Worm (Caenorhabditis elegans) whole organism, L2 larva: ENCODE results near the gene Y17G9B.5.
A peak's percentile ranks its signal among the peaks of the same experiment; 100 is the strongest.

ENCODE experiments used
- C34F6.9 ChIP-seq: fragments of 150-350 bp; optimal IDR thresholded peaks from 2 replicates; lab custom pipeline; 2014; ENCODE audit warnings: missing biosample characterization, missing genetic modification characterization
- F13H6.1 ChIP-seq: sonication (generic microtip); optimal IDR thresholded peaks from 2 replicates; lab custom pipeline; 2016; ENCODE audit warnings: missing genetic modification characterization, missing compliant biosample characterization
- R02D3.7 ChIP-seq: fragments of 150-350 bp; optimal IDR thresholded peaks from 2 replicates; lab custom pipeline; 2014; ENCODE audit warnings: missing biosample characterization, missing genetic modification characterization
- Y55F3AM.14 ChIP-seq: fragments of 200-800 bp; sonication (Bioruptor generic); optimal IDR thresholded peaks from 2 replicates; lab custom pipeline; 2018; ENCODE audit warnings: mild to moderate bottlenecking, missing genetic modification characterization, missing compliant biosample characterization
- ZK546.5 ChIP-seq: sonication (generic microtip); optimal IDR thresholded peaks from 2 replicates; lab custom pipeline; 2017; ENCODE audit warnings: missing biosample characterization, missing genetic modification characterization
- alr-1 ChIP-seq: fragments of 150-350 bp; optimal IDR thresholded peaks from 2 replicates; lab custom pipeline; 2014; ENCODE audit warnings: missing biosample characterization, missing genetic modification characterization
- aly-2 ChIP-seq: fragments of 150-350 bp; optimal IDR thresholded peaks from 2 replicates; lab custom pipeline; 2014; ENCODE audit warnings: missing biosample characterization, missing genetic modification characterization
- ama-1 ChIP-seq: fragments of 150-350 bp; optimal IDR thresholded peaks from 2 replicates; lab custom pipeline; 2018; ENCODE audit warnings: inconsistent platforms
- blmp-1 ChIP-seq: sonication (generic microtip); optimal IDR thresholded peaks from 2 replicates; lab custom pipeline; 2017; ENCODE audit warnings: missing genetic modification characterization, mild to moderate bottlenecking, missing compliant biosample characterization, antibody characterized with exemption, moderate library complexity; ENCODE audit not compliant: insufficient read depth
- ceh-16 ChIP-seq: fragments of 150-350 bp; optimal IDR thresholded peaks from 2 replicates; lab custom pipeline; 2014; ENCODE audit warnings: missing biosample characterization, missing genetic modification characterization
- ceh-82 ChIP-seq: fragments of 150-350 bp; optimal IDR thresholded peaks from 2 replicates; lab custom pipeline; 2014; ENCODE audit warnings: missing biosample characterization, missing genetic modification characterization
- crh-2 ChIP-seq: sonication (generic microtip); optimal IDR thresholded peaks from 2 replicates; lab custom pipeline; 2017; ENCODE audit warnings: missing biosample characterization, missing genetic modification characterization
- dmd-4 ChIP-seq: sonication (generic microtip); optimal IDR thresholded peaks from 2 replicates; lab custom pipeline; 2017; ENCODE audit warnings: missing biosample characterization, missing genetic modification characterization
- egl-27 ChIP-seq: sonication (generic microtip); optimal IDR thresholded peaks from 3 replicates; lab custom pipeline; 2017; ENCODE audit warnings: missing biosample characterization, missing genetic modification reagents, missing genetic modification characterization
- elt-1 ChIP-seq: fragments of 150-350 bp; optimal IDR thresholded peaks from 2 replicates; lab custom pipeline; 2014; ENCODE audit warnings: missing biosample characterization, missing genetic modification characterization
- elt-3 ChIP-seq: sonication (generic microtip); optimal IDR thresholded peaks from 2 replicates; lab custom pipeline; 2017; ENCODE audit warnings: missing biosample characterization, missing genetic modification characterization
- fos-1 ChIP-seq: fragments of 150-350 bp; optimal IDR thresholded peaks from 2 replicates; lab custom pipeline; 2014; ENCODE audit warnings: missing biosample characterization, missing genetic modification characterization
- gmeb-1 ChIP-seq: fragments of 150-350 bp; optimal IDR thresholded peaks from 2 replicates; lab custom pipeline; 2014; ENCODE audit warnings: missing biosample characterization, missing genetic modification characterization
- lin-11 ChIP-seq: fragments of 150-350 bp; sonication (generic microtip); optimal IDR thresholded peaks from 2 replicates; lab custom pipeline; 2014; ENCODE audit warnings: missing biosample characterization, missing genetic modification characterization, inconsistent platforms, mixed read lengths
- lin-13 ChIP-seq: fragments of 150-350 bp; optimal IDR thresholded peaks from 2 replicates; lab custom pipeline; 2014; ENCODE audit warnings: missing biosample characterization, missing genetic modification reagents, missing genetic modification characterization
- lin-39 ChIP-seq: fragments of 150-350 bp; optimal IDR thresholded peaks from 2 replicates; lab custom pipeline; 2014; ENCODE audit warnings: missing biosample characterization, missing genetic modification reagents, missing genetic modification characterization
- lsy-2 ChIP-seq, 2 experiments: fragments of 150-350 bp in 1 of 2; sonication (generic microtip) in 1 of 2; optimal IDR thresholded peaks; 2 replicates each; lab custom pipeline; 2014 to 2017; ENCODE audit warnings: missing biosample characterization in 2 of 2, missing genetic modification characterization in 2 of 2
- mab-5 ChIP-seq: fragments of 150-350 bp; optimal IDR thresholded peaks from 2 replicates; lab custom pipeline; 2014; ENCODE audit warnings: missing biosample characterization, missing genetic modification characterization
- mbf-1 ChIP-seq: sonication (generic microtip); optimal IDR thresholded peaks from 2 replicates; lab custom pipeline; 2017; ENCODE audit warnings: missing biosample characterization, missing genetic modification characterization
- mdl-1 ChIP-seq, 2 experiments: fragments of 150-350 bp in 1 of 2; sonication (generic microtip) in 1 of 2; optimal IDR thresholded peaks; 2 replicates each; lab custom pipeline; 2017; ENCODE audit warnings: missing biosample characterization in 2 of 2, missing genetic modification characterization in 2 of 2
- nhr-10 ChIP-seq: sonication (generic microtip); optimal IDR thresholded peaks from 2 replicates; lab custom pipeline; 2017; ENCODE audit warnings: missing biosample characterization, missing genetic modification characterization
- nhr-11 ChIP-seq: fragments of 150-350 bp; optimal IDR thresholded peaks from 2 replicates; lab custom pipeline; 2014; ENCODE audit warnings: missing biosample characterization, missing genetic modification characterization
- nhr-12 ChIP-seq: fragments of 150-350 bp; optimal IDR thresholded peaks from 2 replicates; lab custom pipeline; 2014; ENCODE audit warnings: missing biosample characterization, missing genetic modification characterization
- nhr-129 ChIP-seq: fragments of 150-350 bp; optimal IDR thresholded peaks from 2 replicates; lab custom pipeline; 2014; ENCODE audit warnings: missing biosample characterization, missing genetic modification characterization
- nhr-21 ChIP-seq: fragments of 150-350 bp; optimal IDR thresholded peaks from 2 replicates; lab custom pipeline; 2014; ENCODE audit warnings: missing biosample characterization, missing genetic modification characterization
- nhr-23 ChIP-seq: fragments of 150-350 bp; optimal IDR thresholded peaks from 2 replicates; lab custom pipeline; 2014; ENCODE audit warnings: missing biosample characterization, missing genetic modification reagents, missing genetic modification characterization
- nhr-237 ChIP-seq: fragments of 150-350 bp; optimal IDR thresholded peaks from 2 replicates; lab custom pipeline; 2014; ENCODE audit warnings: missing biosample characterization, missing genetic modification characterization
- nhr-25 ChIP-seq: fragments of 150-350 bp; sonication (generic microtip); optimal IDR thresholded peaks from 3 replicates; lab custom pipeline; 2014; ENCODE audit warnings: missing biosample characterization, missing genetic modification characterization
- nhr-6 ChIP-seq: fragments of 150-350 bp; optimal IDR thresholded peaks from 2 replicates; lab custom pipeline; 2014; ENCODE audit warnings: missing biosample characterization, missing genetic modification characterization
- nhr-77 ChIP-seq: fragments of 150-350 bp; optimal IDR thresholded peaks from 2 replicates; lab custom pipeline; 2014; ENCODE audit warnings: missing biosample characterization, missing genetic modification characterization
- peb-1 ChIP-seq: fragments of 150-350 bp; optimal IDR thresholded peaks from 2 replicates; lab custom pipeline; 2014; ENCODE audit warnings: missing biosample characterization, missing genetic modification characterization
- sem-4 ChIP-seq: fragments of 150-350 bp; optimal IDR thresholded peaks from 2 replicates; lab custom pipeline; 2014; ENCODE audit warnings: missing biosample characterization, missing genetic modification reagents, missing genetic modification characterization
- skn-1 ChIP-seq: sonication (generic microtip); optimal IDR thresholded peaks from 2 replicates; lab custom pipeline; 2017; ENCODE audit warnings: missing biosample characterization, missing genetic modification characterization
- sma-3 ChIP-seq: sonication (generic microtip); optimal IDR thresholded peaks from 2 replicates; lab custom pipeline; 2016; ENCODE audit warnings: missing genetic modification reagents, missing genetic modification characterization, missing compliant biosample characterization
- sma-9 ChIP-seq, 2 experiments: fragments of 150-350 bp in 1 of 2; sonication (generic microtip) in 1 of 2; optimal IDR thresholded peaks; 2 replicates each; lab custom pipeline; 2014 to 2016; ENCODE audit warnings: missing genetic modification characterization in 2 of 2, mild to moderate bottlenecking in 1 of 2, missing biosample characterization in 1 of 2, missing compliant biosample characterization in 1 of 2, missing genetic modification reagents in 1 of 2, moderate library complexity in 1 of 2
- snpc-4 ChIP-seq: fragments of 150-350 bp; optimal IDR thresholded peaks from 2 replicates; lab custom pipeline; 2014; ENCODE audit warnings: missing biosample characterization, missing genetic modification characterization
- unc-39 ChIP-seq: fragments of 150-350 bp; optimal IDR thresholded peaks from 2 replicates; lab custom pipeline; 2014; ENCODE audit warnings: missing biosample characterization, missing genetic modification characterization
- unc-55 ChIP-seq: fragments of 150-350 bp; sonication (generic microtip); optimal IDR thresholded peaks from 3 replicates; lab custom pipeline; 2014; ENCODE audit warnings: missing biosample characterization, missing genetic modification reagents, missing genetic modification characterization
- unc-62 ChIP-seq: fragments of 150-350 bp; optimal IDR thresholded peaks from 2 replicates; lab custom pipeline; 2014; ENCODE audit warnings: missing biosample characterization, missing genetic modification reagents, missing genetic modification characterization
- zag-1 ChIP-seq: fragments of 150-350 bp; optimal IDR thresholded peaks from 2 replicates; lab custom pipeline; 2014; ENCODE audit warnings: missing biosample characterization, missing genetic modification characterization
- ztf-1 ChIP-seq: fragments of 200-800 bp; sonication (Bioruptor generic); conservative IDR thresholded peaks from 2 replicates; pipeline ENCODE4 v1.3.6; 2022; ENCODE audit warnings: missing genetic modification characterization, missing compliant biosample characterization
- ztf-11 ChIP-seq: sonication (generic microtip); optimal IDR thresholded peaks from 2 replicates; lab custom pipeline; 2017; ENCODE audit warnings: missing biosample characterization, missing genetic modification characterization
- ztf-4 ChIP-seq: fragments of 150-350 bp; optimal IDR thresholded peaks from 2 replicates; lab custom pipeline; 2014; ENCODE audit warnings: missing biosample characterization, missing genetic modification characterization

Y17G9B.5 gene

ce11 chrIV:4749728-4750278 is at the start of gene Y17G9B.5, which contains the start of gene rpl-20:
Gene Y17G9B.5 (plus strand): TSS chrIV:4750240.
Gene rpl-20 (minus strand): TSS chrIV:4749778.
- TF ChIP-seq unc-62 (GFP tag; lab: Kevin White, UChicago): peak; percentile 100
- peak; percentile 99 for TF ChIP-seq nhr-129
- peak; percentile 98 for TF ChIP-seq lin-11 (tag; lab: Kevin White, UChicago)
- peak; percentile 74 for TF ChIP-seq ztf-11 (tag; lab: Kevin White, UChicago)
- peak; percentile 84; the same call in 1 of the 2 replicates for TF ChIP-seq ztf-1 (GFP tag; lab: Robert Waterston, UW)
- peak; percentile 100 for TF ChIP-seq crh-2 (tag; lab: Kevin White, UChicago)
- peak; percentile 97 for TF ChIP-seq alr-1 (tag; lab: Kevin White, UChicago)
- peak; percentile 94 for TF ChIP-seq ZK546.5
- peak; percentile 98 for TF ChIP-seq mab-5
- peak; percentile 83 for TF ChIP-seq nhr-12 (tag; lab: Kevin White, UChicago)
- TF ChIP-seq fos-1 (tag; lab: Kevin White, UChicago): peak; percentile 100
- TF ChIP-seq nhr-11: peak; percentile 85
- TF ChIP-seq aly-2: no peak
- peak; percentile 100 for TF ChIP-seq R02D3.7
- TF ChIP-seq ztf-4 (tag; lab: Kevin White, UChicago): peak; percentile 100
- peak; percentile 94 for TF ChIP-seq lin-39 (tag; lab: Kevin White, UChicago)
- peak; percentile 95 for TF ChIP-seq snpc-4 (tag; lab: Kevin White, UChicago)
- no peak for TF ChIP-seq peb-1 (tag; lab: Kevin White, UChicago)
- TF ChIP-seq dmd-4 (tag; lab: Kevin White, UChicago): peak; percentile 84
- TF ChIP-seq lsy-2 (tag; optimal IDR thresholded peaks at IDR 0.05; lab: Kevin White, UChicago): peak; percentile 100
- peak; percentile 100 for TF ChIP-seq sma-9 (GFP tag; optimal IDR thresholded peaks at IDR 0.05; lab: Kevin White, UChicago)
- TF ChIP-seq sma-9 (tag; optimal IDR thresholded peaks at IDR 0.05; lab: Kevin White, UChicago): no peak
- TF ChIP-seq mbf-1: peak; percentile 71
- TF ChIP-seq nhr-237 (tag; lab: Kevin White, UChicago): peak; percentile 94
- peak; percentile 95 for TF ChIP-seq ama-1 (lab: Kevin White, UChicago)
- TF ChIP-seq nhr-21 (tag; lab: Kevin White, UChicago): peak; percentile 100
- no peak for TF ChIP-seq nhr-23 (tag; lab: Kevin White, UChicago)
- peak; percentile 54 to 94 for TF ChIP-seq mdl-1 (tag; optimal IDR thresholded peaks at IDR 0.05; lab: Kevin White, UChicago)
- TF ChIP-seq ceh-16: peak; percentile 99
- TF ChIP-seq unc-39 (tag; lab: Kevin White, UChicago): peak; percentile 77
- peak; percentile 99 for TF ChIP-seq lin-13
- TF ChIP-seq sem-4: peak; percentile 100
- peak; percentile 98 for TF ChIP-seq gmeb-1
- TF ChIP-seq zag-1 (tag; lab: Kevin White, UChicago): peak; percentile 98
- TF ChIP-seq nhr-10: peak; percentile 96
- peak; percentile 100 for TF ChIP-seq C34F6.9 (tag; lab: Kevin White, UChicago)
- no peak for TF ChIP-seq elt-3 (tag; lab: Kevin White, UChicago)
- peak; percentile 100 for TF ChIP-seq F13H6.1
- TF ChIP-seq nhr-77 (tag; lab: Kevin White, UChicago): peak; percentile 95
- peak; percentile 100 for TF ChIP-seq sma-3
- peak; percentile 52 for TF ChIP-seq elt-1 (tag; lab: Kevin White, UChicago)
- peak; percentile 100 for TF ChIP-seq egl-27 (tag; lab: Kevin White, UChicago)
- peak; percentile 100 for TF ChIP-seq Y55F3AM.14 (GFP tag; lab: Kevin White, UChicago)
- peak; percentile 100 for TF ChIP-seq nhr-25
- TF ChIP-seq unc-55: peak; percentile 100
- peak; percentile 97 for TF ChIP-seq ceh-82 (tag; lab: Kevin White, UChicago)
- TF ChIP-seq nhr-6 (tag; lab: Kevin White, UChicago): peak; percentile 100
- peak; percentile 97 for TF ChIP-seq skn-1
- TF ChIP-seq blmp-1 (tag; lab: Kevin White, UChicago): peak; percentile 98
